Fruit fly (Drosophila melanogaster): ENCODE measurements around the gene MstProx.

Gene MstProx

DNA sequence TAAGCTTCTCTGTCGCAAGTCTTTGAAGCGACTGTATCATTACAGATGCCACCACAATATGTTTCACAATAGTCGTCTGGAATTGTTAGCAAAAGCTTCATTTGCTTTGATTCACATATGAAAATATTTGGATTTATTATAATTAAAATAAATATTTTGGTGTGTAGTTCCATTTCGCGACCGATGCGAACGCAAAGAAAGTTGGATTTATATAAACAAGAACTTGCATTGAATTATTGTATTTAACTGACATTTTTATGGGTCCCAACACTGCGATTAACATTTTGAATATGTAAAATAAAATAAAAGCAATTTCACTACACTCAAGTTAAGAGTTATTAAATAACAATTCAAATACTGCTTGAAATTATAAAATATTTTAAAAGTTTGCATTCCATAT lies at the start of gene MstProx:
Gene MstProx, minus strand, starts transcription at position 101 of the 400 bp plus-strand sequence.
- TF ChIP-seq psq (optimal IDR thresholded peaks at IDR 0.05), result no peak
- TF ChIP-seq h (optimal IDR thresholded peaks at IDR 0.05), result no peak
- TF ChIP-seq ttk (optimal IDR thresholded peaks at IDR 0.05), result no peak
- no peak for TF ChIP-seq Myc (optimal IDR thresholded peaks at IDR 0.05)
- no peak for TF ChIP-seq insv (optimal IDR thresholded peaks at IDR 0.05)
- TF ChIP-seq Sin3A (optimal IDR thresholded peaks at IDR 0.05), result no peak

DNA sequence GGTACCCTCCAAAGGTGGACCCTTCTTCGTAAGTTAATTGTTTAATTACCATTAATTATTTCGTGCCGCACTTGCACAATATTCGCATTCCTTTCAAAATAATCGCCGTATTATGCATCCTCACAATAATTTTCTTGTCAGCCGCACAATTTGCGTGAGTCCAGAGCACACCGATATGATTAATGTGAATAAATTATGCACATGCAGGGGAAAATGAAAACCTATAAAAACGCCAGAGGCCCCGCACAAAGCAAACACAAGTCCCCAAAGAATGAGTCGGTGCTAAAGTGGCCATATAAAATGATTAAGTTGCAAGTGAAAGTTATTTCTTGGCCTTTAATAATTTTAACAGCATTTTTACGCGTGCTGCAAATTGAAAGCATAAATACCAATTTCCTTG lies 37.5 kb upstream of the MstProx start, which contains the start of gene Ir84a:
Gene Ir84a, plus strand, starts transcription at position 301 of the 400 bp plus-strand sequence.
- TF ChIP-seq insv (optimal IDR thresholded peaks at IDR 0.05) (no peak), ttk (optimal IDR thresholded peaks at IDR 0.05) (no peak), psq (optimal IDR thresholded peaks at IDR 0.05) (no peak), h (optimal IDR thresholded peaks at IDR 0.05) (no peak), Myc (optimal IDR thresholded peaks at IDR 0.05) (no peak), Sin3A (optimal IDR thresholded peaks at IDR 0.05) (no peak)

DNA sequence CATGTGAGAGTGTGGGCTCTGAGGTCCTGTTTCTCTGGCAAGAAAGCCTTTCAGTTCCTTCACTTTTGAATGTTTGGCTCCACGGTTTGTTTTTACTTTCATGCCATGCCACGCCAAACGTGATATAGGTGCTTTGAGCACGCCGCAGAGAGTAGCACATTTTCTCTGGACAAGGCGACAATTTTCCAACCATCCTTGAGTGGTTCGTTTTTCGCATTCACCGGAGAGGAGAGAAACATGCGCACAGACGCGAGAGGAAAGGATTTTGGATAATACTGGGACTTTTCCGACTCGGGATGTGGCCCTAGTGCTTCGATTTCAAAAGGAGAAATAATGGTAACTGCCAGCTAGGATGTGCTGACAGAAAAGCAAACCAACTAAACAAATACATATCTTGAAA lies 24.9 kb upstream of the MstProx start:
- TF ChIP-seq ttk (optimal IDR thresholded peaks at IDR 0.05), result no peak
- no peak for TF ChIP-seq Myc (optimal IDR thresholded peaks at IDR 0.05)
- no peak for TF ChIP-seq psq (optimal IDR thresholded peaks at IDR 0.05)
- TF ChIP-seq h (optimal IDR thresholded peaks at IDR 0.05), result no peak
- no peak for TF ChIP-seq insv (optimal IDR thresholded peaks at IDR 0.05)
- TF ChIP-seq Sin3A (optimal IDR thresholded peaks at IDR 0.05), result no peak

- TF ChIP-seq Myc (optimal IDR thresholded peaks at IDR 0.05) (no peak), psq (optimal IDR thresholded peaks at IDR 0.05) (no peak), Sin3A (optimal IDR thresholded peaks at IDR 0.05) (no peak), ttk (optimal IDR thresholded peaks at IDR 0.05) (no peak), h (optimal IDR thresholded peaks at IDR 0.05) (no peak), insv (optimal IDR thresholded peaks at IDR 0.05) (no peak)
Measured at dm6 chr3R:7391113-7391512, 22.0 kb upstream of the MstProx start, which contains the start of gene CG42650. Gene CG42650 (plus strand): TSS chr3R:7391413.

dm6 chr3R:7365527-7365926 lies 3.6 kb downstream of the MstProx start, which contains the start of the genes Mst84Db and Mst84Da:
Gene Mst84Db (minus strand): TSS chr3R:7365627.
Gene Mst84Da (plus strand): TSS chr3R:7365850.
- TF ChIP-seq insv (optimal IDR thresholded peaks at IDR 0.05) (no peak), psq (optimal IDR thresholded peaks at IDR 0.05) (no peak), Sin3A (optimal IDR thresholded peaks at IDR 0.05) (no peak), ttk (optimal IDR thresholded peaks at IDR 0.05) (no peak), h (optimal IDR thresholded peaks at IDR 0.05) (no peak), Myc (optimal IDR thresholded peaks at IDR 0.05) (no peak)

DNA sequence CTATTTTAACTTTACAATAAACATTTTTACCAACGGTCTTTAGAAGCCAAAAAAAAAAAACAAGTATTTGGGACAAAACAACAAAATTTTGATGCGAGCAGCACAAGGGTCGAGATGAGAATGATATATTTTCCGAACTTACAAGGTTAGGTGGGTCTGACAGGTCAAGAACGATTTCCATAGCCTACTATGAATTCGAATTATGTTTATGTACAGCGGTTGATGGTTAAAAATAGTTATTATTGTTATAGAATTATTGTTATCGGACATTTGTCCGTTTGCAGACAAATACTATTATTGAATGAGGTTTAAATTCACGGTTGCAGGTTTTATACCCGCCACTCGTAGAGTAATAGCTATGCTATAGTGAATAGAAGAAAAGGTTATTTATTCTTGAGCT lies 4.5 kb downstream of the MstProx start, which contains the start of gene Mst84Dc:
Gene Mst84Dc, minus strand, starts transcription at position 101 of the 400 bp plus-strand sequence.
- TF ChIP-seq Sin3A (optimal IDR thresholded peaks at IDR 0.05) (no peak), psq (optimal IDR thresholded peaks at IDR 0.05) (no peak), insv (optimal IDR thresholded peaks at IDR 0.05) (no peak), h (optimal IDR thresholded peaks at IDR 0.05) (no peak), Myc (optimal IDR thresholded peaks at IDR 0.05) (no peak), ttk (optimal IDR thresholded peaks at IDR 0.05) (no peak)

DNA sequence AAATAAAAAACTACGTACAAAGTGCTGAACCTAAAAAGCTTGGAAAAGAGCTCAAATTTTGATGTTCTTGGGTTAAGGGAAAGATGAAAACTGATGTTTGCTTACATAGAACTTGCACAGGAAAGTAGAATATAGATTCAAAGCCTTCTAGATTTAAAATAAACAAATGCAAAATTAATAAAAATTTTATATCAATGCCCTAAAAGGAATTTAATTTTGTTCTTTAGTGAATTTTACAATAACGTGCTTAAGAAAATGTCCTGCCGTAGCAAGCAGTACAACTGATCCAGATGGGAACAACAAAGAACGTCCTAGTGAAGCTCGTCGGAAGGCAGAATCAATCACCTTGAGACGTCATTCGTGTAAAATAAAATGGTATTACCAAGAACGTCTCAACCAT lies 5.4 kb downstream of the MstProx start, which contains the start of gene Mst84Dd:
Gene Mst84Dd, minus strand, starts transcription at position 101 of the 400 bp plus-strand sequence.
- TF ChIP-seq insv (optimal IDR thresholded peaks at IDR 0.05), result no peak
- TF ChIP-seq Myc (optimal IDR thresholded peaks at IDR 0.05), result no peak
- no peak for TF ChIP-seq ttk (optimal IDR thresholded peaks at IDR 0.05)
- TF ChIP-seq h (optimal IDR thresholded peaks at IDR 0.05), result no peak
- TF ChIP-seq psq (optimal IDR thresholded peaks at IDR 0.05), result no peak
- TF ChIP-seq Sin3A (optimal IDR thresholded peaks at IDR 0.05), result no peak

- TF ChIP-seq insv (optimal IDR thresholded peaks at IDR 0.05) (no peak), psq (optimal IDR thresholded peaks at IDR 0.05) (no peak), ttk (optimal IDR thresholded peaks at IDR 0.05) (no peak), Myc (optimal IDR thresholded peaks at IDR 0.05) (no peak), h (optimal IDR thresholded peaks at IDR 0.05) (no peak), Sin3A (optimal IDR thresholded peaks at IDR 0.05) (no peak)
Measured at dm6 chr3R:7362023-7362422, 7.1 kb downstream of the MstProx start, which contains the start of gene CG17944. Gene CG17944 (minus strand): TSS chr3R:7362123.

DNA sequence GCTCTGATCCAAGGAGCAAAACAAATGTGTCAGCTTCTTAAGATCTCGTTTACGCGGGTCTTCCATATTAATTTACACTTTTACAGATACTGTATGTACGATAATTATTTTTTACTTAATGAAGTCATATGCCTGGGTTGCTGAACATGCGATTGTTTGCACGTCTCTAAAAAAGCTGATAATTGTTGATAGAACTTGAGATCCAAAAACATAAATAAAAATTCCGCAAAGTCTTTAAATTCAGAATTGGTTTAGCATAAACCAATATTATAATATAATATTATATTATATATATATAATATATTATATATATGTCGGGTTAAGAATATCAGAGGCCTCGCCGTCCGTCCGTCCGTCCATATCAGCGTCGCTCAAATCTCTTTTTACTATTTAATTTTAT lies 19.7 kb downstream of the MstProx start, which contains the start of gene CG43290:
Gene CG43290, minus strand, starts transcription at position 101 of the 400 bp plus-strand sequence.
- no peak for TF ChIP-seq psq (optimal IDR thresholded peaks at IDR 0.05)
- TF ChIP-seq Myc (optimal IDR thresholded peaks at IDR 0.05), result no peak
- TF ChIP-seq h (optimal IDR thresholded peaks at IDR 0.05), result no peak
- no peak for TF ChIP-seq Sin3A (optimal IDR thresholded peaks at IDR 0.05)
- no peak for TF ChIP-seq ttk (optimal IDR thresholded peaks at IDR 0.05)
- no peak for TF ChIP-seq insv (optimal IDR thresholded peaks at IDR 0.05)

DNA sequence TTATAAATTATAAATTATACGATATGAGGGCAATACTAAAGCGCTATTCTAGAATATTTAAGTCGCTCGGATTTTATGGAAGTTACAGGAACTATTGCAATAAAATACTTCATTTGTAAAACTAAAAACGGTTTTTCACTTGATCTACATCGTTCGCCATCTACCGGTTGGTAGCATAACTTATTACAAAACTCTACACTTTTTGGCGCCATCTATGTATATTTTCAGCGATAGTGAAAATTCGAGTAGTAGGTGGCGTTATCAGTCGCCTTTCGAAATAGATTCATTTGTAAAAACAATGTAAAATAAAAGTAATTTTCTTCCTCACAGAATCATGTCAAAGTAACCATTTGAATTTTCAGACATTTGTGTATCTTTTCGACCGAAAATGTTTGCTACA lies 22.7 kb downstream of the MstProx start, which contains the start of gene nxf4:
Gene nxf4, plus strand, starts transcription at position 286 of the 400 bp plus-strand sequence.
- TF ChIP-seq h (optimal IDR thresholded peaks at IDR 0.05) (peak; percentile 70), psq (optimal IDR thresholded peaks at IDR 0.05) (no peak)

dm6 chr3R:7344769-7345168 lies 24.3 kb downstream of the MstProx start, which contains the start of gene CG31496:
Gene CG31496 (plus strand): TSS chr3R:7345069.
- no peak for TF ChIP-seq psq (optimal IDR thresholded peaks at IDR 0.05)
- TF ChIP-seq Myc (optimal IDR thresholded peaks at IDR 0.05), result no peak
- TF ChIP-seq Sin3A (optimal IDR thresholded peaks at IDR 0.05), result no peak
- no peak for TF ChIP-seq h (optimal IDR thresholded peaks at IDR 0.05)
- no peak for TF ChIP-seq ttk (optimal IDR thresholded peaks at IDR 0.05)
- TF ChIP-seq insv (optimal IDR thresholded peaks at IDR 0.05), result no peak

- TF ChIP-seq h (optimal IDR thresholded peaks at IDR 0.05), result no peak
- TF ChIP-seq insv (optimal IDR thresholded peaks at IDR 0.05), result no peak
- no peak for TF ChIP-seq ttk (optimal IDR thresholded peaks at IDR 0.05)
- no peak for TF ChIP-seq psq (optimal IDR thresholded peaks at IDR 0.05)
- TF ChIP-seq Myc (optimal IDR thresholded peaks at IDR 0.05), result no peak
- TF ChIP-seq Sin3A (optimal IDR thresholded peaks at IDR 0.05), result no peak
Measured at dm6 chr3R:7336454-7336853, 32.7 kb downstream of the MstProx start.

DNA sequence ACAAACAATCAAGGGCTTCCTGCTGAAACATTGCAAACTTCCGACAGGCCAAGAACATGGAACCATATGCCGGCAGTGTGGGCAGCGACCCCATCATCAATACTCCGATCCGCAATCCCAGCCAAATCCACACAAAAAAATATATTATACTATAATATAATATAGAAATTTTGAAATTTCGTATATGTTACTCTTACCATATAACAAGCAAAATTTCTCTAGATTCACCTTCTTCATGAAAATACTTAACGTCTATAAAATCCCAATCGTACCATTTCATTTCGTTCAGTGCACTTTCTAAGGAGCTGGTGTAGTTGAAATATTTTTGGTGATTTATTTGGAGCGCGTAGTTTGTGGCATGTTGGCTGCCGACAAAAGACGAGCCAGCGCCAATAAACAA lies 34.5 kb downstream of the MstProx start:
- TF ChIP-seq h (optimal IDR thresholded peaks at IDR 0.05), result no peak
- TF ChIP-seq insv (optimal IDR thresholded peaks at IDR 0.05), result no peak
- no peak for TF ChIP-seq ttk (optimal IDR thresholded peaks at IDR 0.05)
- no peak for TF ChIP-seq Sin3A (optimal IDR thresholded peaks at IDR 0.05)
- no peak for TF ChIP-seq psq (optimal IDR thresholded peaks at IDR 0.05)
- no peak for TF ChIP-seq Myc (optimal IDR thresholded peaks at IDR 0.05)
